Worm (Caenorhabditis elegans): ENCODE results near the gene T05A7.1.

DNA sequence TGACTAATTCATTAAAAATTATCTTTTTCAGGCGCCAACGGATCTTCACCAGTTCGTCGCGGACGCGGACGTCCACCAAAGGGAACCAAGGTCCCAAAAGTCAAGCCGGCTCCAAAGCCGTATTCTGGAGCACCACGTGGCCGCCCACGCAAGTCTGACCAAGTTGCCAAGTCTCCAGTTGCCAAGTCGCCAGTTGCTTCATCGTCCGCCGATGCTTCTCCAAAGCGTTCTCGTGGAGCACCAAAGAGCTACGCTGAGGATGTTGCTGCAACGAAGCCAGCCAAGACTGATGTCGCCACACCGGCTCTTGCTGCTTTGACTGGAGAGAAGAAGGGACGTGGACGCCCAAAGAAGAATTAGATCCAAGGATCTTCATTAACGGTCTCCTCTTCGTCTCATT, 4.8 kb upstream of the T05A7.1 start:
- TF ChIP-seq M03D4.4 (tag; optimal IDR thresholded peaks at IDR 0.05) (no peak), lin-13 (tag; optimal IDR thresholded peaks at IDR 0.05) (no peak), pha-4 (tag; optimal IDR thresholded peaks at IDR 0.05) (no peak), snpc-4 (tag; optimal IDR thresholded peaks at IDR 0.05) (no peak)
